Worm (Caenorhabditis elegans): ENCODE results near the gene C52E2.3.

ce11 chrII:1820774-1821173, 30.3 kb upstream of the C52E2.3 start, which contains the start of gene fbxa-3:
- TF ChIP-seq pqm-1 (tag; optimal IDR thresholded peaks at IDR 0.05) (no peak), ztf-11 (tag; optimal IDR thresholded peaks at IDR 0.05) (no peak), lsy-2 (tag; optimal IDR thresholded peaks at IDR 0.05) (no peak), elt-3 (tag; optimal IDR thresholded peaks at IDR 0.05) (no peak), zag-1 (tag; optimal IDR thresholded peaks at IDR 0.05) (no peak), hlh-4 (tag; optimal IDR thresholded peaks at IDR 0.05) (no peak), ceh-82 (tag; optimal IDR thresholded peaks at IDR 0.05) (no peak), unc-62 (GFP tag; optimal IDR thresholded peaks at IDR 0.05) (no peak), aly-2 (tag; optimal IDR thresholded peaks at IDR 0.05) (no peak), mep-1 (tag; optimal IDR thresholded peaks at IDR 0.05) (no peak), sptf-1 (tag; optimal IDR thresholded peaks at IDR 0.05) (no peak), nhr-11 (tag; optimal IDR thresholded peaks at IDR 0.05) (no peak), ama-1 (optimal IDR thresholded peaks at IDR 0.05) (no peak), vab-15 (tag; optimal IDR thresholded peaks at IDR 0.05) (no peak)

Data from whole organism, L1 larva.